Worm (Caenorhabditis elegans): Measurements from ENCODE around the gene ztf-14.
"Not testable (repeated sequence)": the region's sequence is repeated elsewhere in the genome, so short reads cannot be mapped to it uniquely, and the experiment has no call there.

DNA sequence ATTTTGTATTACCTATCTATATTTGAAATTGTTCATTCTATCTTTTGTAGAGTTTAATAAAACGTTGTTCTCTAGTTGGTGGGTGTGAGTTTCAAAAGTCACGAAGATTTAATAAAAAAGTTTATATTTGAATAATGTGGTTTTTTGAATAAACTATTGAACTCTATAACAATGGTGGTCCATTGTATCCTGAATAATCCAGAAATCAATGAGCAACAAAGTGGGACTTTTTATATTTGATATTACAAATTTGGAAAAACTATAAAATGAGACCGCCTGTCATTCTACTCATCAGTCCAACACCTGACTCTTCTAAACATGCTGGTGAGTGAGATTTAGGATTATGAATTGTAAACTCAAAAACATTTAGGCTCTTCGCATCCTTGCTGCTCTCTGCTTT is 32.5 kb downstream of the ztf-14 start, which contains the start of gene nspc-19:
- not testable (repeated sequence) for TF ChIP-seq ref-1 (GFP tag; conservative IDR thresholded peaks at IDR 0.05); med-1 (GFP tag; optimal IDR thresholded peaks at IDR 0.05; ENCODE audit: insufficient read depth); flt-1 (GFP tag; IDR thresholded peaks at IDR 0.05); tab-1 (GFP tag; IDR thresholded peaks at IDR 0.05); cog-1 (tag; optimal IDR thresholded peaks at IDR 0.05); ztf-29 (GFP tag; IDR thresholded peaks at IDR 0.05); ztf-23 (GFP tag; IDR thresholded peaks at IDR 0.05)
